Worm (Caenorhabditis elegans) whole organism, young adult: ENCODE data around the gene chw-1.
A peak's percentile ranks its signal among the peaks of the same experiment; 100 is the strongest.

Experiments
- B0019.2 ChIP-seq: fragments of 200-800 bp; sonication (Bioruptor generic); conservative IDR thresholded peaks from 2 replicates; pipeline ENCODE4 v1.3.6; 2022; ENCODE audit warnings: missing genetic modification reagents, missing genetic modification characterization, missing compliant biosample characterization
- B0035.1 ChIP-seq: sonication (generic microtip); optimal IDR thresholded peaks from 2 replicates; lab custom pipeline; 2016; ENCODE audit warnings: missing genetic modification characterization, mild to moderate bottlenecking, missing compliant biosample characterization, missing genotype, missing genetic modification reagents
- B0336.3 ChIP-seq: fragments of 200-800 bp; sonication (Bioruptor generic); IDR thresholded peaks from 2 replicates; pipeline ENCODE4 v1.3.6; 2022; ENCODE audit warnings: missing genetic modification characterization, missing compliant biosample characterization
- F33H1.4 ChIP-seq: fragments of 200-800 bp; sonication (Bioruptor generic); IDR thresholded peaks from 2 replicates; pipeline ENCODE4 v1.3.6; 2022; ENCODE audit warnings: missing genetic modification reagents, missing genetic modification characterization, missing compliant biosample characterization
- F49E8.2 ChIP-seq: sonication (generic microtip); optimal IDR thresholded peaks from 3 replicates; lab custom pipeline; 2017; ENCODE audit warnings: missing genetic modification characterization, mild to moderate bottlenecking, missing compliant biosample characterization, antibody characterized with exemption, moderate library complexity; ENCODE audit not compliant: insufficient read depth
- T07F8.4 ChIP-seq: sonication (generic microtip); optimal IDR thresholded peaks from 2 replicates; lab custom pipeline; 2016; ENCODE audit warnings: mild to moderate bottlenecking, missing genetic modification characterization, moderate library complexity, missing compliant biosample characterization
- Y53F4B.3 ChIP-seq: fragments of 200-800 bp; sonication (Bioruptor generic); IDR thresholded peaks from 2 replicates; pipeline ENCODE4 v1.3.6; 2022; ENCODE audit warnings: missing genetic modification reagents, missing genetic modification characterization, missing compliant biosample characterization
- ZK185.1 ChIP-seq: sonication (generic microtip); optimal IDR thresholded peaks from 2 replicates; lab custom pipeline; 2016; ENCODE audit warnings: mild to moderate bottlenecking, missing genetic modification characterization, missing compliant biosample characterization; ENCODE audit not compliant: poor library complexity, severe bottlenecking
- akir-1 ChIP-seq: fragments of 200-800 bp; sonication (Bioruptor generic); optimal IDR thresholded peaks from 2 replicates; lab custom pipeline; 2018; ENCODE audit warnings: mild to moderate bottlenecking, missing genetic modification characterization, moderate library complexity, missing compliant biosample characterization
- ama-1 ChIP-seq, 3 experiments: fragments of 150-350 bp in 1 of 3; sonication (generic microtip) in 2 of 3; optimal IDR thresholded peaks; 2 replicates each; lab custom pipeline; 2014 to 2018; ENCODE audit warnings: missing biosample characterization in 2 of 3, missing genetic modification characterization in 2 of 3, missing genetic modification reagents in 2 of 3
- bed-2 ChIP-seq: fragments of 200-800 bp; sonication (Bioruptor generic); IDR thresholded peaks from 2 replicates; pipeline ENCODE4 v1.3.6; 2022; ENCODE audit warnings: missing genetic modification reagents, missing genetic modification characterization, missing compliant biosample characterization
- cebp-1 ChIP-seq, 2 experiments: fragments of 200-800 bp in 1 of 2; sonication (Bioruptor generic) in 1 of 2; sonication (generic microtip) in 1 of 2; IDR thresholded peaks in 1 of 2; optimal IDR thresholded peaks in 1 of 2; 2 replicates each; pipeline versions ENCODE4 v1.3.6 to Lab custom; 2017 to 2022; ENCODE audit warnings: missing compliant biosample characterization in 2 of 2, missing genetic modification characterization in 2 of 2, mild to moderate bottlenecking in 1 of 2, missing genetic modification reagents in 1 of 2, moderate library complexity in 1 of 2
- ceh-27 ChIP-seq: fragments of 200-800 bp; sonication (Bioruptor generic); optimal IDR thresholded peaks from 2 replicates; lab custom pipeline; 2018; ENCODE audit warnings: mild to moderate bottlenecking, missing genetic modification characterization, moderate library complexity, missing compliant biosample characterization
- ceh-91 ChIP-seq: fragments of 200-800 bp; sonication (Bioruptor generic); IDR thresholded peaks from 2 replicates; pipeline ENCODE4 v1.3.6; 2022; ENCODE audit warnings: missing genetic modification reagents, missing genetic modification characterization, missing compliant biosample characterization
- chd-7 ChIP-seq: sonication (generic microtip); optimal IDR thresholded peaks from 2 replicates; lab custom pipeline; 2016; ENCODE audit warnings: mild to moderate bottlenecking, missing genetic modification characterization, moderate library complexity, missing compliant biosample characterization
- dox-1 ChIP-seq: fragments of 200-800 bp; sonication (Bioruptor generic); IDR thresholded peaks from 2 replicates; pipeline ENCODE4 v1.3.6; 2022; ENCODE audit warnings: missing genetic modification reagents, missing genetic modification characterization, missing compliant biosample characterization
- egl-44 ChIP-seq: fragments of 200-800 bp; sonication (Bioruptor generic); IDR thresholded peaks from 2 replicates; pipeline ENCODE4 v1.3.6; 2022; ENCODE audit warnings: missing genetic modification reagents, missing genetic modification characterization, missing compliant biosample characterization
- him-1 ChIP-seq: sonication (generic microtip); optimal IDR thresholded peaks from 2 replicates; lab custom pipeline; 2016; ENCODE audit warnings: missing genotype, missing genetic modification reagents, missing genetic modification characterization, missing compliant biosample characterization
- let-607 ChIP-seq, 2 experiments: fragments of 200-800 bp in 1 of 2; sonication (Bioruptor generic) in 1 of 2; sonication (generic microtip) in 1 of 2; optimal IDR thresholded peaks; 2 replicates each; lab custom pipeline; 2016 to 2018; ENCODE audit warnings: mild to moderate bottlenecking in 2 of 2, missing compliant biosample characterization in 2 of 2, missing genetic modification characterization in 2 of 2, moderate library complexity in 2 of 2, missing genotype in 1 of 2
- madf-3 ChIP-seq: fragments of 200-800 bp; sonication (Bioruptor generic); IDR thresholded peaks from 2 replicates; pipeline ENCODE4 v1.3.6; 2022; ENCODE audit warnings: missing genetic modification reagents, missing genetic modification characterization, missing compliant biosample characterization
- madf-6 ChIP-seq: fragments of 200-800 bp; sonication (Bioruptor generic); IDR thresholded peaks from 2 replicates; pipeline ENCODE4 v1.3.6; 2022; ENCODE audit warnings: missing genetic modification reagents, missing genetic modification characterization, missing compliant biosample characterization
- mes-4 ChIP-seq: sonication (generic microtip); optimal IDR thresholded peaks from 2 replicates; lab custom pipeline; 2016; ENCODE audit warnings: missing genotype, missing genetic modification characterization, missing compliant biosample characterization
- mxl-1 ChIP-seq: sonication (generic microtip); optimal IDR thresholded peaks from 2 replicates; lab custom pipeline; 2016; ENCODE audit warnings: missing genetic modification characterization, missing compliant biosample characterization
- nhr-179 ChIP-seq: sonication (generic microtip); optimal IDR thresholded peaks from 2 replicates; lab custom pipeline; 2016; ENCODE audit warnings: mild to moderate bottlenecking, missing genetic modification characterization, missing compliant biosample characterization
- nhr-27 ChIP-seq: fragments of 200-800 bp; sonication (Bioruptor generic); optimal IDR thresholded peaks from 2 replicates; lab custom pipeline; 2018; ENCODE audit warnings: mild to moderate bottlenecking, missing genetic modification characterization, moderate library complexity, missing compliant biosample characterization
- nhr-80 ChIP-seq: sonication (generic microtip); optimal IDR thresholded peaks from 2 replicates; lab custom pipeline; 2016; ENCODE audit warnings: missing genetic modification characterization, missing compliant biosample characterization
- pbrm-1 ChIP-seq: fragments of 200-800 bp; sonication (Bioruptor generic); IDR thresholded peaks from 2 replicates; pipeline ENCODE4 v1.3.6; 2022; ENCODE audit warnings: missing genetic modification reagents, missing genetic modification characterization, missing compliant biosample characterization
- pha-4 ChIP-seq: fragments of 150-350 bp; sonication (generic microtip); optimal IDR thresholded peaks from 2 replicates; lab custom pipeline; 2014; ENCODE audit warnings: missing biosample characterization, missing genetic modification reagents, missing genetic modification characterization
- rec-8 ChIP-seq, 2 experiments: sonication (generic microtip); optimal IDR thresholded peaks; 2 replicates each; lab custom pipeline; 2016; ENCODE audit warnings: mild to moderate bottlenecking in 2 of 2, missing genetic modification characterization in 2 of 2, missing genetic modification reagents in 2 of 2, missing genotype in 2 of 2, missing biosample characterization in 1 of 2, missing compliant biosample characterization in 1 of 2, moderate library complexity in 1 of 2
- somi-1 ChIP-seq: fragments of 200-800 bp; sonication (Bioruptor generic); optimal IDR thresholded peaks from 2 replicates; lab custom pipeline; 2018; ENCODE audit warnings: mild to moderate bottlenecking, missing genetic modification characterization, missing compliant biosample characterization
- tlf-1 ChIP-seq: fragments of 200-800 bp; sonication (Bioruptor generic); optimal IDR thresholded peaks from 2 replicates; lab custom pipeline; 2018; ENCODE audit warnings: mild to moderate bottlenecking, missing genetic modification characterization, missing compliant biosample characterization
- xnd-1 ChIP-seq: sonication (generic microtip); optimal IDR thresholded peaks from 2 replicates; lab custom pipeline; 2016; ENCODE audit warnings: missing genotype, missing genetic modification reagents, missing genetic modification characterization, missing compliant biosample characterization
- ztf-22 ChIP-seq: fragments of 200-800 bp; sonication (Bioruptor generic); optimal IDR thresholded peaks from 2 replicates; lab custom pipeline; 2018; ENCODE audit warnings: mild to moderate bottlenecking, missing genetic modification characterization, moderate library complexity, missing compliant biosample characterization

chw-1 gene

DNA sequence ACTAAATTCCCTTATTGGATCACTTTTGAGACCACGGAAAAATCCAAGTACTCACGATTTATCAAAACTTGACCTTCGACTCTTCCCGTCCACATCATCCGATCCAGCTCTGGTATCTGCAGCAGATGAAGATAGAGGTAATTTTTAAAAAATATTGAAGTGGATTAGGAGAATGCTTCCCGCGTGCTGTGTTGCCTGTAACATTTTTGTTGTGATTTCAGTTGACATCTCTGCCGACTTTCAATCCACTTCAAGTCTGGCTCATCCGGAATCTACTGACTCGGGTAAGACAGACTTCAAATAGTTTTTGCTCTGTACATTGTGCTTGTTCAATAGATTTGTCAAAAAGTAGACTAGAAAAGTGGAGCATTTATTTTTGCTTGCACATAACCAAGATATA lies 13.3 kb downstream of the chw-1 start:
- TF ChIP-seq egl-44 (GFP tag; lab: Robert Waterston, UW) (no peak), nhr-27 (no peak), bed-2 (no peak), xnd-1 (no peak), chd-7 (tag; lab: Kevin White, UChicago) (no peak), akir-1 (GFP tag; lab: Kevin White, UChicago) (no peak), him-1 (no peak), pbrm-1 (GFP tag; lab: Robert Waterston, UW) (no peak), B0019.2 (GFP tag; lab: Robert Waterston, UW) (no peak), madf-6 (GFP tag; lab: Robert Waterston, UW) (no peak), ceh-91 (GFP tag; lab: Robert Waterston, UW) (no peak)

DNA sequence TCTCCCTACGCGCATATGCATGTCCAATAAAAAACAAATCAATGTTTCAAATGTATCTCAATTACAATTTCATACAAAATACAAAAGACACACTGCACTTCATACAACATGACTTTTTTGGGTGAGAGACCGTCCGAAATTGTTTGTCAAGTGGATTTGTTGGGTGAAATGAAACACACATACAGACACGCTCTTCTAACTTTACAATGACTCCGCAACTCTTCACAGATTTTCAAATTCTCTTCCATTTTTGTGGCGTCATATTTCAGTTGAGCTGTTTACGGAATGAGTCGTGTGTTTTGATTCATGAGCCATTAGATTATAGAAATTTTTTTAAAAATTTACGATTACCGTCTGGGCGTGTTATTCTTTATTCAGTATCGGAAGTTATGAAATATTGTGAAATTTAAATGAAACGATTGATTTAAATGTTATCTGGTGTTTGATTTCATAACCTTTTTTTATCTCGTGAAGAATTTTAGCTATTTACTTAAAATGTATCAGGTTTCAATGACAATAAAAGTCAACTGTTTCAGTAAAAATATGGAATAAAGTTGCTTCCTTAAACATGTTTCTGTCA lies 14.9 kb downstream of the chw-1 start:
- TF ChIP-seq mes-4 (tag; lab: Kevin White, UChicago) = no peak
- TF ChIP-seq B0035.1 (tag; lab: Kevin White, UChicago) = peak; percentile 15
- TF ChIP-seq somi-1 (GFP tag; lab: Kevin White, UChicago) = no peak
- TF ChIP-seq tlf-1 (GFP tag; lab: Kevin White, UChicago) = no peak
- TF ChIP-seq ZK185.1 (tag; lab: Kevin White, UChicago) = peak; percentile 8
- no peak for TF ChIP-seq ztf-22
- TF ChIP-seq pha-4 (tag; lab: Kevin White, UChicago) = no peak
- TF ChIP-seq ceh-27 (GFP tag; lab: Kevin White, UChicago) = peak; percentile 4
- peak; percentile 51 for TF ChIP-seq cebp-1 (GFP tag; IDR thresholded peaks at IDR 0.05; lab: Robert Waterston, UW)
- peak; percentile 85 for TF ChIP-seq cebp-1 (tag; optimal IDR thresholded peaks at IDR 0.05; lab: Kevin White, UChicago)
- peak; percentile 68; the same call in 1 of the 2 replicates for TF ChIP-seq madf-3 (GFP tag; lab: Robert Waterston, UW)
- TF ChIP-seq T07F8.4 = no peak
- peak; percentile 66 for TF ChIP-seq ama-1 (optimal IDR thresholded peaks at IDR 0.05; lab: Kevin White, UChicago)
- TF ChIP-seq ama-1 (GFP tag; optimal IDR thresholded peaks at IDR 0.05; lab: Kevin White, UChicago) = no peak
- no peak for TF ChIP-seq F33H1.4 (GFP tag; lab: Robert Waterston, UW)
- TF ChIP-seq mxl-1 (tag; lab: Kevin White, UChicago) = no peak
- TF ChIP-seq F49E8.2 (tag; lab: Kevin White, UChicago) = no peak
- no peak for TF ChIP-seq Y53F4B.3 (GFP tag; lab: Robert Waterston, UW)

DNA sequence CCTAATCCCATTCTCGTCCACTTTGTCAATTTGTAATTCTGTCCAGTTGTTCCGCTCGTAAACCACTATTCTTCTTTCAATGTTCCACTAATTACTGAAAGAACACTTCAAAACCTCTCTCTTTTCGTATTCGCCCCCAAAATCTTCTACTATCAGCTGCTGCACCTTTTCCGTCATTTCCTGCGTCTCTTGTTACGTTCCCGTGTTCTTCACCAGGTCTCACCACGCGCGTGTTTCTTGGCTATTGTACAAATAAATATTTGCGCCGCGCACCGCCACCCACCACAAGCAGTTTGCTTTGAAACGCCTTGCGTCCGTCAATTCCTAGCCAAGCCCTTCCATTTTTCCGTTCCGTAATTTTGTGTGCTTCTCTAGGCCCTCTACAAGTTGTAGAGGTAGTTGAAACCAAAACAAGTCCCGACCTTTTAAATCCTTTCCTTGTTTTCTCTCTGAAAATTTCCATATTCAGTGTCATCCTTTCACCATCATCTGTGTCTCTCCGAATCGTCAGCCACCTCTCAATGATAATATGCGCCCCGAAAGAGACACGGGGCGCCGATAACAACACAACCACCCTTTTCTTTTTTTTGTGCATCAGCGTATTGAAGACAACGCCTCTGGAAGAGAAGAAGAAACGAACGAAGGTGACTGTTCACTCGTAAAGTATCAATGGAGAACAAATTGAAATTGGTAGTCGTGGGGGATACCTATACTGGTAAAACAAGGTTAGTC lies 16.2 kb downstream of the chw-1 start, which contains the start of the genes crp-1 and Y32F6B.9:
Gene crp-1 (plus strand): TSS at position 468 of the 732 bp plus-strand sequence.
Gene Y32F6B.9 (plus strand): TSS at position 603 of the 732 bp plus-strand sequence.
- TF ChIP-seq somi-1 (GFP tag; lab: Kevin White, UChicago) = no peak
- peak; percentile 47 for TF ChIP-seq dox-1
- 0 out of 2 replicates have a peak, but pooled peaks have one; percentile 19 for TF ChIP-seq B0336.3 (GFP tag; lab: Robert Waterston, UW)
- no peak for TF ChIP-seq nhr-179 (tag; lab: Kevin White, UChicago)
- TF ChIP-seq let-607 (tag; optimal IDR thresholded peaks at IDR 0.05; lab: Kevin White, UChicago) = peak in 1 of 2 experiments; percentile 27
- TF ChIP-seq cebp-1 (GFP tag; IDR thresholded peaks at IDR 0.05; lab: Robert Waterston, UW) = no peak
- TF ChIP-seq cebp-1 (tag; optimal IDR thresholded peaks at IDR 0.05; lab: Kevin White, UChicago) = peak; percentile 13
- TF ChIP-seq nhr-80 = peak; percentile 55
- TF ChIP-seq rec-8 (tag; optimal IDR thresholded peaks at IDR 0.05; lab: Kevin White, UChicago) = no peak
